Fruit fly (Drosophila melanogaster) whole organism, embryonic: ENCODE data around the gene Sdic4.

Experiments used
- CG10959 ChIP-seq: fragments of 200-800 bp; sonication (Bioruptor generic); IDR thresholded peaks from 2 replicates; pipeline ENCODE4 v1.3.6; 2022; ENCODE audit warnings: missing biosample characterization, missing genetic modification characterization
- CG13296 ChIP-seq: fragments of 200-800 bp; sonication (Bioruptor generic); optimal IDR thresholded peaks from 3 replicates; lab custom pipeline; 2018; ENCODE audit warnings: missing biosample characterization, mild to moderate bottlenecking, missing genetic modification characterization
- CG13424 ChIP-seq: fragments of 200-800 bp; sonication (Bioruptor generic); optimal IDR thresholded peaks from 2 replicates; lab custom pipeline; 2019; ENCODE audit warnings: missing biosample characterization, mild to moderate bottlenecking, missing genetic modification characterization, moderate library complexity
- CG13624 ChIP-seq: fragments of 200-800 bp; sonication (Bioruptor generic); optimal IDR thresholded peaks from 2 replicates; lab custom pipeline; 2016; ENCODE audit warnings: missing biosample characterization, missing genetic modification characterization
- CG15073 ChIP-seq: fragments of 200-800 bp; sonication (Bioruptor generic); optimal IDR thresholded peaks from 2 replicates; lab custom pipeline; 2016; ENCODE audit warnings: missing biosample characterization, missing genetic modification characterization
- CG1529 ChIP-seq: fragments of 200-800 bp; sonication (Bioruptor generic); optimal IDR thresholded peaks from 3 replicates; lab custom pipeline; 2018; ENCODE audit warnings: missing biosample characterization, missing genetic modification characterization
- CG17328 ChIP-seq: fragments of 200-800 bp; sonication (Bioruptor generic); IDR thresholded peaks from 2 replicates; pipeline ENCODE4 v1.3.6; 2022; ENCODE audit warnings: missing biosample characterization, missing genetic modification characterization
- CG17802 ChIP-seq: fragments of 200-800 bp; sonication (Bioruptor generic); optimal IDR thresholded peaks from 2 replicates; lab custom pipeline; 2018; ENCODE audit warnings: missing biosample characterization, mild to moderate bottlenecking, missing genetic modification characterization, moderate library complexity
- CG17829 ChIP-seq: fragments of 200-800 bp; optimal IDR thresholded peaks from 2 replicates; lab custom pipeline; 2019; ENCODE audit warnings: missing biosample characterization, mild to moderate bottlenecking, missing genetic modification characterization, moderate library complexity
- CG1792 ChIP-seq: fragments of 200-800 bp; sonication (Bioruptor generic); optimal IDR thresholded peaks from 2 replicates; lab custom pipeline; 2016; ENCODE audit warnings: missing biosample characterization, missing genetic modification characterization
- CG31365 ChIP-seq: fragments of 200-800 bp; sonication (Bioruptor generic); optimal IDR thresholded peaks from 2 replicates; lab custom pipeline; 2018; ENCODE audit warnings: missing biosample characterization, mild to moderate bottlenecking, missing genetic modification characterization
- CG3163 ChIP-seq: fragments of 200-800 bp; sonication (Bioruptor generic); optimal IDR thresholded peaks from 3 replicates; lab custom pipeline; 2016; ENCODE audit warnings: missing biosample characterization, missing genetic modification characterization
- CG34376 ChIP-seq: fragments of 200-800 bp; sonication (Bioruptor generic); optimal IDR thresholded peaks from 2 replicates; lab custom pipeline; 2018; ENCODE audit warnings: missing biosample characterization, mild to moderate bottlenecking, missing genetic modification characterization
- CG4328 ChIP-seq: fragments of 200-800 bp; sonication (Bioruptor generic); optimal IDR thresholded peaks from 3 replicates; lab custom pipeline; 2017; ENCODE audit warnings: missing biosample characterization, missing genetic modification reagents, missing genetic modification characterization
- CG4404 ChIP-seq: fragments of 200-800 bp; sonication (Bioruptor generic); IDR thresholded peaks from 2 replicates; pipeline ENCODE4 v1.3.6; 2022; ENCODE audit warnings: missing biosample characterization, missing genetic modification characterization
- CG7786 ChIP-seq: fragments of 200-800 bp; sonication (Bioruptor generic); optimal IDR thresholded peaks from 2 replicates; lab custom pipeline; 2016; ENCODE audit warnings: missing biosample characterization, missing genetic modification characterization
- CG8388 ChIP-seq: fragments of 200-800 bp; sonication (Bioruptor generic); optimal IDR thresholded peaks from 2 replicates; lab custom pipeline; 2019; ENCODE audit warnings: missing biosample characterization, mild to moderate bottlenecking, missing genetic modification characterization, moderate library complexity
- CG8478 ChIP-seq: fragments of >200 bp; optimal IDR thresholded peaks from 2 replicates; lab custom pipeline; 2018
- CG8944 ChIP-seq: fragments of 200-800 bp; sonication (Bioruptor generic); optimal IDR thresholded peaks from 3 replicates; lab custom pipeline; 2016; ENCODE audit warnings: missing biosample characterization, missing genetic modification characterization
- CG9215 ChIP-seq: fragments of 200-800 bp; sonication (Bioruptor generic); IDR thresholded peaks from 2 replicates; pipeline ENCODE4 v1.3.6; 2022; ENCODE audit warnings: missing biosample characterization, missing genetic modification characterization
- CG9876 ChIP-seq: fragments of 200-800 bp; sonication (Bioruptor generic); optimal IDR thresholded peaks from 2 replicates; lab custom pipeline; 2016; ENCODE audit warnings: missing biosample characterization, missing genetic modification characterization
- CTCF ChIP-seq: fragments of 200-800 bp; sonication (Bioruptor generic); optimal IDR thresholded peaks from 2 replicates; lab custom pipeline; 2017; ENCODE audit warnings: missing biosample characterization, mild to moderate bottlenecking, missing genetic modification characterization, moderate library complexity
- Drgx ChIP-seq: fragments of 200-800 bp; sonication (Bioruptor generic); IDR thresholded peaks from 2 replicates; pipeline ENCODE4 v1.3.6; 2022; ENCODE audit warnings: missing biosample characterization, missing genetic modification characterization
- Ets65A ChIP-seq: fragments of 200-800 bp; sonication (Bioruptor generic); peaks from one replicate; lab custom pipeline; 2016; ENCODE audit warnings: missing biosample characterization, missing genetic modification characterization
- HLHmδ ChIP-seq: fragments of 200-800 bp; sonication (Bioruptor generic); optimal IDR thresholded peaks from 2 replicates; lab custom pipeline; 2018; ENCODE audit warnings: missing biosample characterization, mild to moderate bottlenecking, missing genetic modification characterization, moderate library complexity
- Hmr ChIP-seq: fragments of 200-800 bp; sonication (Bioruptor generic); optimal IDR thresholded peaks from 3 replicates; lab custom pipeline; 2017; ENCODE audit warnings: mild to moderate bottlenecking, missing biosample characterization, missing genetic modification reagents, missing genetic modification characterization
- PHDP ChIP-seq: fragments of 200-800 bp; sonication (Bioruptor generic); optimal IDR thresholded peaks from 3 replicates; lab custom pipeline; 2018; ENCODE audit warnings: missing biosample characterization, mild to moderate bottlenecking, missing genetic modification characterization, moderate library complexity
- Ptx1 ChIP-seq: fragments of 200-800 bp; sonication (Bioruptor generic); IDR thresholded peaks from 2 replicates; pipeline ENCODE4 v1.3.6; 2022; ENCODE audit warnings: missing biosample characterization, missing genetic modification characterization
- Rfx ChIP-seq: fragments of 200-800 bp; sonication (Bioruptor generic); IDR thresholded peaks from 2 replicates; pipeline ENCODE4 v1.3.6; 2022; ENCODE audit warnings: missing biosample characterization, missing genetic modification characterization
- Xbp1 ChIP-seq: fragments of 200-800 bp; sonication (Bioruptor generic); optimal IDR thresholded peaks from 3 replicates; lab custom pipeline; 2016; ENCODE audit warnings: missing biosample characterization, mild to moderate bottlenecking, missing genetic modification characterization
- al ChIP-seq: fragments of 200-800 bp; sonication (Bioruptor generic); IDR thresholded peaks from 2 replicates; pipeline ENCODE4 v1.3.6; 2022; ENCODE audit warnings: missing biosample characterization, missing genetic modification characterization
- ara ChIP-seq: fragments of 200-800 bp; sonication (Bioruptor generic); IDR thresholded peaks from 2 replicates; pipeline ENCODE4 v1.3.6; 2022; ENCODE audit warnings: missing biosample characterization, missing genetic modification characterization
- ato ChIP-seq: fragments of 200-800 bp; sonication (Bioruptor generic); IDR thresholded peaks from 2 replicates; pipeline ENCODE4 v1.3.6; 2022; ENCODE audit warnings: missing biosample characterization, missing genetic modification characterization; ENCODE audit not compliant: partially characterized antibody
- cad ChIP-seq: fragments of >200 bp; optimal IDR thresholded peaks from 2 replicates; lab custom pipeline; 2017; ENCODE audit warnings: missing biosample characterization, missing genetic modification characterization
- caup ChIP-seq: fragments of 200-800 bp; sonication (Bioruptor generic); optimal IDR thresholded peaks from 3 replicates; lab custom pipeline; 2017; ENCODE audit warnings: missing biosample characterization, mild to moderate bottlenecking, missing genetic modification characterization, moderate library complexity; ENCODE audit not compliant: severe bottlenecking
- da ChIP-seq: fragments of 200-800 bp; sonication (Bioruptor generic); optimal IDR thresholded peaks from 2 replicates; lab custom pipeline; 2016; ENCODE audit warnings: missing biosample characterization, missing genetic modification characterization
- dan ChIP-seq: fragments of 200-800 bp; sonication (Bioruptor generic); IDR thresholded peaks from 2 replicates; pipeline ENCODE4 v1.3.6; 2022; ENCODE audit warnings: missing biosample characterization, missing genetic modification characterization
- dimm ChIP-seq: fragments of 200-800 bp; sonication (Bioruptor generic); IDR thresholded peaks from 2 replicates; pipeline ENCODE4 v1.3.6; 2022; ENCODE audit warnings: missing biosample characterization, missing genetic modification characterization
- hbn ChIP-seq: fragments of 200-800 bp; sonication (Bioruptor generic); IDR thresholded peaks from 2 replicates; pipeline ENCODE4 v1.3.6; 2022; ENCODE audit warnings: missing biosample characterization, missing genetic modification characterization; ENCODE audit not compliant: partially characterized antibody
- jing ChIP-seq: fragments of 200-800 bp; sonication (Bioruptor generic); optimal IDR thresholded peaks from 2 replicates; lab custom pipeline; 2018; ENCODE audit warnings: missing biosample characterization, mild to moderate bottlenecking, missing genetic modification characterization
- lmd ChIP-seq: fragments of 200-800 bp; sonication (Bioruptor generic); IDR thresholded peaks from 2 replicates; pipeline ENCODE4 v1.3.6; 2022; ENCODE audit warnings: missing biosample characterization, missing genetic modification characterization
- nom ChIP-seq: fragments of 200-800 bp; sonication (Bioruptor generic); optimal IDR thresholded peaks from 2 replicates; lab custom pipeline; 2017; ENCODE audit warnings: missing biosample characterization, missing genetic modification characterization, mild to moderate bottlenecking, moderate library complexity, missing genetic modification reagents
- phol ChIP-seq: fragments of 200-800 bp; sonication (Bioruptor generic); optimal IDR thresholded peaks from 3 replicates; lab custom pipeline; 2018; ENCODE audit warnings: missing biosample characterization, mild to moderate bottlenecking, missing genetic modification characterization, moderate library complexity
- repo ChIP-seq: fragments of 200-800 bp; sonication (Bioruptor generic); optimal IDR thresholded peaks from 2 replicates; lab custom pipeline; 2016; ENCODE audit warnings: missing biosample characterization, missing genetic modification characterization
- row ChIP-seq: fragments of 200-800 bp; sonication (Bioruptor generic); IDR thresholded peaks from 3 replicates; pipeline ENCODE4 v1.3.6; 2022; ENCODE audit warnings: missing biosample characterization, missing genetic modification characterization
- run ChIP-seq: fragments of 200-800 bp; sonication (Bioruptor generic); optimal IDR thresholded peaks from 3 replicates; lab custom pipeline; 2018; ENCODE audit warnings: missing biosample characterization, mild to moderate bottlenecking, missing genetic modification characterization
- scrt ChIP-seq: fragments of 200-800 bp; sonication (Bioruptor generic); optimal IDR thresholded peaks from 2 replicates; lab custom pipeline; 2018; ENCODE audit warnings: missing biosample characterization, mild to moderate bottlenecking, missing genetic modification characterization, moderate library complexity
- sens ChIP-seq: fragments of 200-800 bp; sonication (Bioruptor generic); peaks from one replicate; lab custom pipeline; 2016; ENCODE audit warnings: missing biosample characterization, missing genetic modification characterization
- tna ChIP-seq: fragments of 200-800 bp; sonication (Bioruptor generic); IDR thresholded peaks from 2 replicates; pipeline ENCODE4 v1.3.6; 2022; ENCODE audit warnings: missing biosample characterization, missing genetic modification characterization; ENCODE audit not compliant: partially characterized antibody
- ttk ChIP-seq: fragments of 200-800 bp; sonication (Bioruptor generic); IDR thresholded peaks from 2 replicates; pipeline ENCODE4 v2.1.2; 2022; ENCODE audit warnings: missing biosample characterization, missing genetic modification characterization
- yki ChIP-seq: fragments of >200 bp; optimal IDR thresholded peaks from 3 replicates; lab custom pipeline; 2018
- z ChIP-seq: fragments of 200-800 bp; sonication (Bioruptor generic); IDR thresholded peaks from 3 replicates; pipeline ENCODE4 v1.3.6; 2022; ENCODE audit warnings: missing biosample characterization, missing genetic modification characterization
- zf30C ChIP-seq: fragments of 200-800 bp; sonication (Bioruptor generic); optimal IDR thresholded peaks from 3 replicates; lab custom pipeline; 2018; ENCODE audit warnings: missing biosample characterization, mild to moderate bottlenecking, missing genetic modification characterization

The Sdic4 gene

DNA sequence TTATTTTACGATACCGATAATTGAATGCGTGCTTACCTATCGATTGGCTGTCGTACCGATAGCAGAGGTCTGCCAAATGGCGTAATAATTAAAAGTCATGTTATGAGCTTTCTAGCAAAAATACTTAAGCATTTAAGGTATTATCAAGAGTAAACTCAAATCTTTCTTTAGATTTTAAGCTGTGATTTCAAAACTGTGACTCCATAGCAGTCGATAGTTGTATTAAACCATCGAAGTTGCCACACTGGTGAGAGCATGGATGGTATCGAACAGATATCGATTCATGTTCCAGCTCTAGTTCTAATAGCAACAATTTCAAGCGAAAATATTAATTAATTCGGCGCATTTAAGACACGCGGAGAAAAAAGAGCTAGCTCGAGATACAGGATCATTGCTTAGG is 26.2 kb upstream of the Sdic4 start, which contains the start of the genes CG17068 and Rab10 (continued):
- no peak for TF ChIP-seq yki (lab: Kevin White, UChicago)
- TF ChIP-seq CG34376 (GFP tag; lab: Kevin White, UChicago) = no peak
- peak; percentile 0 for TF ChIP-seq scrt (GFP tag; lab: Kevin White, UChicago)
- TF ChIP-seq CG9215 = no peak
- no peak for TF ChIP-seq CG15073
- peak; percentile 51 for TF ChIP-seq CG13624 (GFP tag; lab: Kevin White, UChicago)
- no peak for TF ChIP-seq zf30C (GFP tag; lab: Kevin White, UChicago)
- TF ChIP-seq phol = peak; percentile 50
- no peak for TF ChIP-seq dimm (GFP tag; lab: Robert Waterston, UW)
- TF ChIP-seq CG17802 (tag; lab: Kevin White, UChicago) = no peak
- TF ChIP-seq CG10959 (GFP tag; lab: Robert Waterston, UW) = no peak
- TF ChIP-seq ato (GFP tag; lab: Robert Waterston, UW) = peak; percentile 57
- TF ChIP-seq HLHmδ (GFP tag; lab: Kevin White, UChicago) = no peak
- no peak for TF ChIP-seq al (GFP tag; lab: Robert Waterston, UW)
- no peak for TF ChIP-seq repo
- TF ChIP-seq CG13296 (GFP tag; lab: Kevin White, UChicago) = no peak
- TF ChIP-seq cad (GFP tag; lab: Kevin White, UChicago) = no peak
- no peak for TF ChIP-seq nom
- no peak for TF ChIP-seq CG1792

DNA sequence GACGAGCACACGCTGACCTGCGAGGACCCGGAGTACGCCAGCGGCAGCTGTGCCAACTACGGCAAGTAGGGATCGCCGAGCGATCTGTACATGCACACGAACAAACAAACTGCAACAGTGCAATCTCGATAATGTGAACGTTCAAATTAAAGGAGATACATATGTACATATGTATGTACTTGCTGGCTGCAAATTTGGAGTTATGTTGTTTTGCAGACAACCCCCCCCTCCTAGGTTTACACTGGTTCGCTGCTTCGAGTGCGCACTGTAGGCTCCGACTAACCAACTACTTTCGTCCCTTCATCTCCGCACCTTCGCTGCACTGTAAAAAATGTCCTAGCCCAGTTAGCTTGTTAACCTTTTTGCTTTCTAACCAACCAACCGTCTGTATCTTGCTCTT is 22.9 kb upstream of the Sdic4 start:
- TF ChIP-seq CG31365 (tag; lab: Kevin White, UChicago) = no peak
- TF ChIP-seq hbn = no peak
- TF ChIP-seq CG8388 (GFP tag; lab: Kevin White, UChicago) = no peak
- peak; percentile 66 for TF ChIP-seq Ets65A (GFP tag; lab: Kevin White, UChicago)
- TF ChIP-seq CTCF (GFP tag; lab: Kevin White, UChicago) = no peak
- no peak for TF ChIP-seq jing
- TF ChIP-seq Hmr = no peak
- peak; percentile 19 for TF ChIP-seq CG17829 (tag; lab: Kevin White, UChicago)
- TF ChIP-seq Xbp1 (GFP tag; lab: Kevin White, UChicago) = no peak
- TF ChIP-seq Ptx1 = peak; percentile 48
- no peak for TF ChIP-seq CG7786 (GFP tag; lab: Kevin White, UChicago)
- peak; percentile 53; the same call in 1 of the 2 replicates for TF ChIP-seq dan (GFP tag; lab: Robert Waterston, UW)
- TF ChIP-seq tna (GFP tag; lab: Robert Waterston, UW) = no peak
- no peak for TF ChIP-seq da (GFP tag; lab: Kevin White, UChicago)
- 0 out of 2 replicates have a peak, but pooled peaks have one; percentile 9 for TF ChIP-seq CG17328 (GFP tag; lab: Robert Waterston, UW)
- no peak for TF ChIP-seq CG4328
- TF ChIP-seq caup (GFP tag; lab: Kevin White, UChicago) = no peak
- peak; percentile 45; the same call in 2 of the 3 replicates for TF ChIP-seq row (GFP tag; lab: Robert Waterston, UW)
- no peak for TF ChIP-seq CG8944 (GFP tag; lab: Kevin White, UChicago)
- no peak for TF ChIP-seq CG1529 (GFP tag; lab: Kevin White, UChicago)
- no peak for TF ChIP-seq z (GFP tag; lab: Robert Waterston, UW)
- peak; percentile 36; the same call in 1 of the 2 replicates for TF ChIP-seq Drgx
- TF ChIP-seq ttk = peak; percentile 36; the same call in 1 of the 2 replicates
- TF ChIP-seq CG3163 = no peak
- peak; percentile 30; the same call in 1 of the 2 replicates for TF ChIP-seq lmd
- peak; percentile 52 for TF ChIP-seq sens
- TF ChIP-seq CG8478 (lab: Kevin White, UChicago) = no peak
- peak; percentile 19; the same call in 1 of the 2 replicates for TF ChIP-seq Rfx
- TF ChIP-seq CG13424 (tag; lab: Kevin White, UChicago) = no peak
- TF ChIP-seq run (tag; lab: Kevin White, UChicago) = no peak
- no peak for TF ChIP-seq CG9876 (GFP tag; lab: Kevin White, UChicago)
- peak; percentile 76 for TF ChIP-seq CG4404 (GFP tag; lab: Robert Waterston, UW)
- TF ChIP-seq PHDP (tag; lab: Kevin White, UChicago) = no peak
- no peak for TF ChIP-seq ara (GFP tag; lab: Robert Waterston, UW)
